Worm (Caenorhabditis elegans) whole organism, young adult: ENCODE measurements around the gene T25C12.3.
A peak's percentile ranks its signal among the peaks of the same experiment; 100 is the strongest.

Source experiments
- B0336.3 ChIP-seq: fragments of 200-800 bp; sonication (Bioruptor generic); IDR thresholded peaks from 2 replicates; pipeline ENCODE4 v1.3.6; 2022; ENCODE audit warnings: missing genetic modification characterization, missing compliant biosample characterization
- F22D6.2 ChIP-seq: sonication (generic microtip); optimal IDR thresholded peaks from 2 replicates; lab custom pipeline; 2016; ENCODE audit warnings: mild to moderate bottlenecking, missing genetic modification characterization, missing compliant biosample characterization
- F37B4.10 ChIP-seq: fragments of 200-800 bp; sonication (Bioruptor generic); IDR thresholded peaks from 2 replicates; pipeline ENCODE4 v1.3.6; 2022; ENCODE audit warnings: missing genetic modification characterization, missing compliant biosample characterization
- F49E8.2 ChIP-seq: sonication (generic microtip); optimal IDR thresholded peaks from 3 replicates; lab custom pipeline; 2017; ENCODE audit warnings: missing genetic modification characterization, mild to moderate bottlenecking, missing compliant biosample characterization, antibody characterized with exemption, moderate library complexity; ENCODE audit not compliant: insufficient read depth
- K12H6.12 ChIP-seq: fragments of 200-800 bp; sonication (Bioruptor generic); optimal IDR thresholded peaks from 2 replicates; lab custom pipeline; 2018; ENCODE audit warnings: mild to moderate bottlenecking, missing genetic modification characterization, missing compliant biosample characterization
- Y67H2A.10 ChIP-seq: fragments of 200-800 bp; sonication (Bioruptor generic); conservative IDR thresholded peaks from 2 replicates; pipeline ENCODE4 v1.3.6; 2022; ENCODE audit warnings: missing genetic modification reagents, missing genetic modification characterization, missing compliant biosample characterization
- aptf-2 ChIP-seq: fragments of 200-800 bp; sonication (Bioruptor generic); conservative IDR thresholded peaks from 2 replicates; pipeline ENCODE4 v1.3.6; 2022; ENCODE audit warnings: missing genetic modification reagents, missing genetic modification characterization, missing compliant biosample characterization
- atf-7 ChIP-seq: sonication (generic microtip); optimal IDR thresholded peaks from 2 replicates; lab custom pipeline; 2017; ENCODE audit warnings: mild to moderate bottlenecking, missing genetic modification characterization, missing compliant biosample characterization
- attf-5 ChIP-seq: fragments of 200-800 bp; sonication (Bioruptor generic); optimal IDR thresholded peaks from 2 replicates; lab custom pipeline; 2018; ENCODE audit warnings: mild to moderate bottlenecking, missing genetic modification characterization, missing compliant biosample characterization
- bed-2 ChIP-seq: fragments of 200-800 bp; sonication (Bioruptor generic); IDR thresholded peaks from 2 replicates; pipeline ENCODE4 v1.3.6; 2022; ENCODE audit warnings: missing genetic modification reagents, missing genetic modification characterization, missing compliant biosample characterization
- ceh-79 ChIP-seq: sonication (generic microtip); optimal IDR thresholded peaks from 2 replicates; lab custom pipeline; 2017; ENCODE audit warnings: mild to moderate bottlenecking, missing genetic modification characterization, missing compliant biosample characterization
- dox-1 ChIP-seq: fragments of 200-800 bp; sonication (Bioruptor generic); IDR thresholded peaks from 2 replicates; pipeline ENCODE4 v1.3.6; 2022; ENCODE audit warnings: missing genetic modification reagents, missing genetic modification characterization, missing compliant biosample characterization
- dpl-1 ChIP-seq: fragments of 150-350 bp; optimal IDR thresholded peaks from 2 replicates; lab custom pipeline; 2014; ENCODE audit warnings: missing biosample characterization, missing genetic modification reagents, missing genetic modification characterization
- egl-18 ChIP-seq: fragments of 200-800 bp; sonication (Bioruptor generic); IDR thresholded peaks from 2 replicates; pipeline ENCODE4 v1.3.6; 2022; ENCODE audit warnings: missing genetic modification reagents, missing genetic modification characterization, missing compliant biosample characterization
- egl-44 ChIP-seq: fragments of 200-800 bp; sonication (Bioruptor generic); IDR thresholded peaks from 2 replicates; pipeline ENCODE4 v1.3.6; 2022; ENCODE audit warnings: missing genetic modification reagents, missing genetic modification characterization, missing compliant biosample characterization
- ets-4 ChIP-seq: fragments of 200-800 bp; sonication (Bioruptor generic); optimal IDR thresholded peaks from 2 replicates; lab custom pipeline; 2018; ENCODE audit warnings: mild to moderate bottlenecking, missing genetic modification characterization, missing compliant biosample characterization
- fkh-3 ChIP-seq: sonication (generic microtip); optimal IDR thresholded peaks from 2 replicates; lab custom pipeline; 2016; ENCODE audit warnings: mild to moderate bottlenecking, missing genetic modification characterization, missing compliant biosample characterization
- gei-17 ChIP-seq: fragments of 200-800 bp; sonication (Bioruptor generic); optimal IDR thresholded peaks from 2 replicates; lab custom pipeline; 2018; ENCODE audit warnings: mild to moderate bottlenecking, missing genetic modification characterization, missing compliant biosample characterization
- hlh-12 ChIP-seq: sonication (generic microtip); optimal IDR thresholded peaks from 2 replicates; lab custom pipeline; 2016; ENCODE audit warnings: missing genetic modification characterization, missing compliant biosample characterization
- hmg-1.2 ChIP-seq: fragments of 200-800 bp; sonication (Bioruptor generic); IDR thresholded peaks from 2 replicates; pipeline ENCODE4 v1.3.6; 2022; ENCODE audit warnings: missing genetic modification reagents, missing genetic modification characterization, missing compliant biosample characterization
- hmg-20 ChIP-seq: fragments of 200-800 bp; sonication (Bioruptor generic); IDR thresholded peaks from 2 replicates; pipeline ENCODE4 v1.3.6; 2022; ENCODE audit warnings: missing genetic modification reagents, missing genetic modification characterization, missing compliant biosample characterization
- let-607 ChIP-seq, 2 experiments: fragments of 200-800 bp in 1 of 2; sonication (Bioruptor generic) in 1 of 2; sonication (generic microtip) in 1 of 2; optimal IDR thresholded peaks; 2 replicates each; lab custom pipeline; 2016 to 2018; ENCODE audit warnings: mild to moderate bottlenecking in 2 of 2, missing compliant biosample characterization in 2 of 2, missing genetic modification characterization in 2 of 2, moderate library complexity in 2 of 2, missing genotype in 1 of 2
- lin-26 ChIP-seq: fragments of 200-800 bp; sonication (Bioruptor generic); IDR thresholded peaks from 2 replicates; pipeline ENCODE4 v1.3.6; 2022; ENCODE audit warnings: missing genetic modification reagents, missing genetic modification characterization, missing compliant biosample characterization
- lin-35 ChIP-seq, 3 experiments: fragments of 150-350 bp in 2 of 3; sonication (generic microtip) in 1 of 3; optimal IDR thresholded peaks; 2 replicates each; lab custom pipeline; 2014 to 2018; ENCODE audit warnings: missing biosample characterization in 3 of 3, missing genetic modification characterization in 3 of 3, missing genetic modification reagents in 3 of 3
- lin-40 ChIP-seq: sonication (generic microtip); optimal IDR thresholded peaks from 2 replicates; lab custom pipeline; 2016; ENCODE audit warnings: missing genetic modification characterization, mild to moderate bottlenecking, missing compliant biosample characterization, missing genotype, missing genetic modification reagents
- lsl-1 ChIP-seq: fragments of 200-800 bp; sonication (Bioruptor generic); optimal IDR thresholded peaks from 2 replicates; lab custom pipeline; 2018; ENCODE audit warnings: mild to moderate bottlenecking, missing genetic modification characterization, moderate library complexity, missing compliant biosample characterization
- lsy-27 ChIP-seq: sonication (generic microtip); optimal IDR thresholded peaks from 2 replicates; lab custom pipeline; 2017; ENCODE audit warnings: missing genetic modification characterization, mild to moderate bottlenecking, missing compliant biosample characterization, antibody characterized with exemption, missing genotype, borderline replicate concordance; ENCODE audit not compliant: insufficient read depth
- madf-10 ChIP-seq: sonication (generic microtip); optimal IDR thresholded peaks from 2 replicates; lab custom pipeline; 2016; ENCODE audit warnings: mild to moderate bottlenecking, missing genetic modification characterization, missing compliant biosample characterization
- mxl-1 ChIP-seq: sonication (generic microtip); optimal IDR thresholded peaks from 2 replicates; lab custom pipeline; 2016; ENCODE audit warnings: missing genetic modification characterization, missing compliant biosample characterization
- nfyb-1 ChIP-seq: fragments of 200-800 bp; sonication (Bioruptor generic); IDR thresholded peaks from 2 replicates; pipeline ENCODE4 v1.3.6; 2022; ENCODE audit warnings: missing genetic modification reagents, missing genetic modification characterization, missing compliant biosample characterization
- nhr-179 ChIP-seq: sonication (generic microtip); optimal IDR thresholded peaks from 2 replicates; lab custom pipeline; 2016; ENCODE audit warnings: mild to moderate bottlenecking, missing genetic modification characterization, missing compliant biosample characterization
- nhr-80 ChIP-seq: sonication (generic microtip); optimal IDR thresholded peaks from 2 replicates; lab custom pipeline; 2016; ENCODE audit warnings: missing genetic modification characterization, missing compliant biosample characterization
- nhr-90 ChIP-seq: sonication (generic microtip); optimal IDR thresholded peaks from 2 replicates; lab custom pipeline; 2016; ENCODE audit warnings: missing genotype, mild to moderate bottlenecking, missing genetic modification characterization, missing compliant biosample characterization
- pbrm-1 ChIP-seq: fragments of 200-800 bp; sonication (Bioruptor generic); IDR thresholded peaks from 2 replicates; pipeline ENCODE4 v1.3.6; 2022; ENCODE audit warnings: missing genetic modification reagents, missing genetic modification characterization, missing compliant biosample characterization
- pha-4 ChIP-seq: fragments of 150-350 bp; sonication (generic microtip); optimal IDR thresholded peaks from 2 replicates; lab custom pipeline; 2014; ENCODE audit warnings: missing biosample characterization, missing genetic modification reagents, missing genetic modification characterization
- rec-8 ChIP-seq, 2 experiments: sonication (generic microtip); optimal IDR thresholded peaks; 2 replicates each; lab custom pipeline; 2016; ENCODE audit warnings: mild to moderate bottlenecking in 2 of 2, missing genetic modification characterization in 2 of 2, missing genetic modification reagents in 2 of 2, missing genotype in 2 of 2, missing biosample characterization in 1 of 2, missing compliant biosample characterization in 1 of 2, moderate library complexity in 1 of 2
- sdz-38 ChIP-seq: sonication (generic microtip); optimal IDR thresholded peaks from 2 replicates; lab custom pipeline; 2016; ENCODE audit warnings: missing genotype, missing genetic modification characterization, missing compliant biosample characterization
- sea-2 ChIP-seq: fragments of 200-800 bp; sonication (Bioruptor generic); IDR thresholded peaks from 2 replicates; pipeline ENCODE4 v1.3.6; 2022; ENCODE audit warnings: missing genetic modification characterization, missing compliant biosample characterization
- tbp1 ChIP-seq: fragments of 200-800 bp; sonication (Bioruptor generic); optimal IDR thresholded peaks from 2 replicates; lab custom pipeline; 2018; ENCODE audit warnings: mild to moderate bottlenecking, missing genetic modification characterization, missing compliant biosample characterization
- unc-130 ChIP-seq: sonication (generic microtip); optimal IDR thresholded peaks from 2 replicates; lab custom pipeline; 2016; ENCODE audit warnings: missing genetic modification reagents, missing genetic modification characterization, missing compliant biosample characterization
- unc-62 ChIP-seq: fragments of 150-350 bp; optimal IDR thresholded peaks from 2 replicates; lab custom pipeline; 2014; ENCODE audit warnings: missing biosample characterization, missing genetic modification reagents, missing genetic modification characterization
- zim-3 ChIP-seq: sonication (generic microtip); optimal IDR thresholded peaks from 2 replicates; lab custom pipeline; 2017; ENCODE audit warnings: mild to moderate bottlenecking, missing genetic modification characterization, moderate library complexity, missing compliant biosample characterization
- ztf-18 ChIP-seq: sonication (generic microtip); optimal IDR thresholded peaks from 2 replicates; lab custom pipeline; 2016; ENCODE audit warnings: missing genotype, mild to moderate bottlenecking, missing genetic modification characterization, missing compliant biosample characterization
- ztf-22 ChIP-seq: fragments of 200-800 bp; sonication (Bioruptor generic); optimal IDR thresholded peaks from 2 replicates; lab custom pipeline; 2018; ENCODE audit warnings: mild to moderate bottlenecking, missing genetic modification characterization, moderate library complexity, missing compliant biosample characterization
- ztf-25 ChIP-seq: fragments of 200-800 bp; sonication (Bioruptor generic); IDR thresholded peaks from 2 replicates; pipeline ENCODE4 v1.3.6; 2022; ENCODE audit warnings: missing genetic modification reagents, missing genetic modification characterization, missing compliant biosample characterization
- ztf-26 ChIP-seq: sonication (generic microtip); optimal IDR thresholded peaks from 2 replicates; lab custom pipeline; 2017; ENCODE audit warnings: missing genetic modification characterization, missing compliant biosample characterization
- ztf-6 ChIP-seq: fragments of 200-800 bp; sonication (Bioruptor generic); IDR thresholded peaks from 2 replicates; pipeline ENCODE4 v1.3.6; 2022; ENCODE audit warnings: missing genetic modification reagents, missing genetic modification characterization, missing compliant biosample characterization

T25C12.3 gene

ce11 chrX:11546445-11547275 lies 46.9 kb upstream of the T25C12.3 start, which contains the start of gene selt-1.1 (continued):
- TF ChIP-seq bed-2 (GFP tag; lab: Robert Waterston, UW) (0 out of 2 replicates have a peak, but pooled peaks have one; percentile 28), nhr-80 (tag; lab: Kevin White, UChicago) (peak; percentile 98), ets-4 (peak; percentile 85), B0336.3 (GFP tag; lab: Robert Waterston, UW) (peak; percentile 65; the same call in 1 of the 2 replicates), nhr-90 (tag; lab: Kevin White, UChicago) (peak; percentile 7), ztf-25 (GFP tag; lab: Robert Waterston, UW) (no peak), let-607 (tag; optimal IDR thresholded peaks at IDR 0.05; lab: Kevin White, UChicago) (peak; percentile 43 to 68), ztf-6 (GFP tag; lab: Robert Waterston, UW) (no peak), Y67H2A.10 (GFP tag; lab: Robert Waterston, UW) (no peak), ztf-26 (tag; lab: Kevin White, UChicago) (peak; percentile 42), hlh-12 (tag; lab: Kevin White, UChicago) (no peak), dox-1 (GFP tag; lab: Robert Waterston, UW) (peak; percentile 89), lin-26 (GFP tag; lab: Robert Waterston, UW) (peak; percentile 42; the same call in 1 of the 2 replicates), mxl-1 (tag; lab: Kevin White, UChicago) (no peak), attf-5 (peak; percentile 57), pbrm-1 (peak; percentile 32; the same call in 1 of the 2 replicates), unc-62 (GFP tag; lab: Kevin White, UChicago) (peak; percentile 26), egl-44 (GFP tag; lab: Robert Waterston, UW) (no peak), hmg-1.2 (GFP tag; lab: Robert Waterston, UW) (peak; percentile 96), K12H6.12 (tag; lab: Kevin White, UChicago) (peak; percentile 14), atf-7 (tag; lab: Kevin White, UChicago) (peak; percentile 29), aptf-2 (GFP tag; lab: Robert Waterston, UW) (no peak), lsl-1 (GFP tag; lab: Kevin White, UChicago) (no peak), nhr-179 (tag; lab: Kevin White, UChicago) (no peak), lin-40 (peak; percentile 65), fkh-3 (no peak), zim-3 (no peak), madf-10 (tag; lab: Kevin White, UChicago) (no peak), gei-17 (peak; percentile 31), pha-4 (no peak), hmg-20 (no peak), F22D6.2 (no peak), F37B4.10 (GFP tag; lab: Robert Waterston, UW) (no peak), nfyb-1 (GFP tag; lab: Robert Waterston, UW) (0 out of 2 replicates have a peak, but pooled peaks have one; percentile 21), sdz-38 (tag; lab: Kevin White, UChicago) (no peak)

ce11 chrX:11541690-11542089 lies 41.9 kb upstream of the T25C12.3 start:
- TF ChIP-seq tbp1 (GFP tag; lab: Kevin White, UChicago) (no peak), ztf-22 (GFP tag; lab: Kevin White, UChicago) (no peak), dpl-1 (GFP tag; lab: Kevin White, UChicago) (no peak), unc-130 (GFP tag; lab: Kevin White, UChicago) (no peak), sea-2 (GFP tag; lab: Robert Waterston, UW) (no peak), lin-35 (GFP tag; optimal IDR thresholded peaks at IDR 0.05; lab: Kevin White, UChicago) (no peak), F22D6.2 (no peak), rec-8 (tag; optimal IDR thresholded peaks at IDR 0.05; lab: Kevin White, UChicago) (no peak), egl-18 (no peak), F49E8.2 (tag; lab: Kevin White, UChicago) (no peak), ztf-18 (no peak), lsy-27 (tag; lab: Kevin White, UChicago) (no peak), ztf-6 (GFP tag; lab: Robert Waterston, UW) (no peak), ceh-79 (tag; lab: Kevin White, UChicago) (no peak), aptf-2 (GFP tag; lab: Robert Waterston, UW) (no peak)
